Worm (Caenorhabditis elegans) whole organism, L4/young adult: Measurements from ENCODE around the gene pud-1.2.

Source experiments
- W03F9.2 ChIP-seq: fragments of 150-350 bp; optimal IDR thresholded peaks from 2 replicates; lab custom pipeline; 2014; ENCODE audit warnings: missing biosample characterization, missing genetic modification characterization
- him-1 ChIP-seq: sonication (generic microtip); optimal IDR thresholded peaks from 2 replicates; lab custom pipeline; 2016; ENCODE audit warnings: missing genotype, missing genetic modification reagents, missing genetic modification characterization, missing compliant biosample characterization

- no peak for TF ChIP-seq him-1 (tag; lab: Kevin White, UChicago)
- TF ChIP-seq W03F9.2 (tag; lab: Kevin White, UChicago), result no peak
Observed at ce11 chrV:2306383-2306782, 16.0 kb downstream of the pud-1.2 start.
